Fruit fly (Drosophila melanogaster): ENCODE data around the gene Cnot4.

The Cnot4 gene

dm6 chr2L:10387869-10388726 is 8.4 kb upstream of the Cnot4 start, which contains the start of gene da (continued):
- TF ChIP-seq fkh (GFP tag; optimal IDR thresholded peaks at IDR 0.05) (peak; percentile 47), fd59A (GFP tag; optimal IDR thresholded peaks at IDR 0.05) (no peak), acj6 (GFP tag; optimal IDR thresholded peaks at IDR 0.05) (peak; percentile 38), achi (GFP tag; optimal IDR thresholded peaks at IDR 0.05) (peak; percentile 45), CG6792 (GFP tag; optimal IDR thresholded peaks at IDR 0.05) (peak; percentile 36), Ets96B (tag; optimal IDR thresholded peaks at IDR 0.05) (peak; percentile 24), CG7368 (GFP tag; optimal IDR thresholded peaks at IDR 0.05) (peak; percentile 24), CG10631 (GFP tag; optimal IDR thresholded peaks at IDR 0.05) (no peak), CG6276 (GFP tag; optimal IDR thresholded peaks at IDR 0.05) (no peak), Gug (GFP tag; IDR thresholded peaks at IDR 0.05) (no peak), OdsH (GFP tag; optimal IDR thresholded peaks at IDR 0.05) (peak; percentile 58), Hr39 (GFP tag; optimal IDR thresholded peaks at IDR 0.05) (peak; percentile 63), CG11762 (GFP tag; optimal IDR thresholded peaks at IDR 0.05; ENCODE audit: insufficient read depth) (no peak), topi (GFP tag; optimal IDR thresholded peaks at IDR 0.05) (peak; percentile 44), cyc (GFP tag; optimal IDR thresholded peaks at IDR 0.05) (peak; percentile 50), CG3919 (GFP tag; optimal IDR thresholded peaks at IDR 0.05) (no peak), salr (GFP tag; optimal IDR thresholded peaks at IDR 0.05) (peak in 1 of 2 experiments; percentile 28), Lpt (GFP tag; optimal IDR thresholded peaks at IDR 0.05) (no peak), Blimp-1 (GFP tag; optimal IDR thresholded peaks at IDR 0.05) (peak; percentile 17), Eip78C (GFP tag) (peak; percentile 73), CG10669 (GFP tag; optimal IDR thresholded peaks at IDR 0.05) (peak; percentile 22), Sox15 (GFP tag; optimal IDR thresholded peaks at IDR 0.05) (peak; percentile 5), Hr4 (GFP tag; optimal IDR thresholded peaks at IDR 0.05) (peak; percentile 54), esn (GFP tag; optimal IDR thresholded peaks at IDR 0.05) (peak; percentile 66), CG3032 (tag; optimal IDR thresholded peaks at IDR 0.05) (peak; percentile 61), CG32006 (GFP tag; optimal IDR thresholded peaks at IDR 0.05) (no peak), Ets21C (GFP tag; optimal IDR thresholded peaks at IDR 0.05) (peak; percentile 12), Sox14 (GFP tag; optimal IDR thresholded peaks at IDR 0.05) (peak; percentile 80), dsx (GFP tag; optimal IDR thresholded peaks at IDR 0.05; ENCODE audit: poor library complexity, severe bottlenecking) (peak; percentile 29), fd85E (GFP tag; optimal IDR thresholded peaks at IDR 0.05) (no peak)

- TF ChIP-seq vri (GFP tag; optimal IDR thresholded peaks at IDR 0.05): peak; percentile 18
- TF ChIP-seq CG8119 (GFP tag; IDR thresholded peaks at IDR 0.05): no peak
These were observed 3.0 kb upstream of the Cnot4 start for dm6 chr2L:10393467-10393866.

DNA sequence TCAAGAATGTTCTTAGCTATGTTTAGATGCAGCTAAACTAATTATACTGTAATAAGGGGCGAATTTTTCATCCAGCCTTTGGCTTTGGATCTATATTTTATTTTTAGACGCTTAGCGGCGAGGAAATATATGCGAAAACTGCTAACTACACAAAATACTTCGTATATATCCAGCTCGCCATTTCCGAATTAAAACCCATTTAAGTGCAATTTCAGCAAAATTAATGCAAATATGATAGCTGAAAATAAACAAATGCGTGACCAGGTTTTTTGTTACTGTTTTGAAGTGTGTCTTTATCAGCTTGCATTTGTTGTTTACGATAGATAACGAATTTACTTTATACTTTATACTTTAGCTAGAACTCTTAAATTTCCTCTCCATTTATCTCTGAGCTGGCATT is 1.5 kb upstream of the Cnot4 start:
- TF ChIP-seq Gug (GFP tag; IDR thresholded peaks at IDR 0.05): no peak
- TF ChIP-seq CG3032 (tag; optimal IDR thresholded peaks at IDR 0.05): no peak
- TF ChIP-seq Hr39 (GFP tag; optimal IDR thresholded peaks at IDR 0.05): no peak
- no peak for TF ChIP-seq CG11294 (GFP tag; IDR thresholded peaks at IDR 0.05)
- no peak for TF ChIP-seq CG32006 (GFP tag; optimal IDR thresholded peaks at IDR 0.05)
- TF ChIP-seq dac (GFP tag; optimal IDR thresholded peaks at IDR 0.05): no peak
- no peak for TF ChIP-seq net (GFP tag; optimal IDR thresholded peaks at IDR 0.05)

All from whole organism, prepupa.